Worm (Caenorhabditis elegans): Measurements from ENCODE around the gene dod-19.

DNA sequence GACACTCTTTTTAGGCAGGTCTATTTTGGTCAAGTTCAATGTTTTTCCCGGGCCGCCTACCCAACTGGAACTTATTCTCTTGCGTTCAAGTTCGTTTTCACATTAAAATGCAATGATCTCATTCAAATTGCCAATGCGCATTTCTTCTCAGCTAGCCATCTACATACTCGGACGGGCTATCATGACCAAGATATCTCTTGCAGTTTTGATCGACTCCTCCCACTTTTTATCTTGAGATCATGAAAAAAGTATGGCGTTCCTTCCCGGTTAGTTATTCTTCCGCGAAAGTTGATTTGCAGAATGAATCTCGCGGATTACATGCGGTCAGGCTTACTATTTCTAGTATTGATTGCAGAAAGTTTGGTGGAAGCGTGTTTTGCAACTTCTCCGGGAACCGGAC is 19.3 kb upstream of the dod-19 start, which contains the start of gene B0554.2:
- TF ChIP-seq daf-8 (GFP tag; IDR thresholded peaks at IDR 0.05): no peak
- TF ChIP-seq lin-13 (GFP tag; optimal IDR thresholded peaks at IDR 0.05): no peak
- TF ChIP-seq skn-1 (tag; optimal IDR thresholded peaks at IDR 0.05): no peak
- no peak for TF ChIP-seq F26F4.8 (GFP tag; conservative IDR thresholded peaks at IDR 0.05)
- TF ChIP-seq lsy-2 (tag; optimal IDR thresholded peaks at IDR 0.05): no peak
- no peak for TF ChIP-seq snpc-4 (tag; optimal IDR thresholded peaks at IDR 0.05)
- no peak for TF ChIP-seq gei-8 (GFP tag; optimal IDR thresholded peaks at IDR 0.05)
- no peak for TF ChIP-seq hlh-30 (tag; optimal IDR thresholded peaks at IDR 0.05; ENCODE audit: insufficient read depth)

Measured in whole organism, L4 larva.